Fruit fly (Drosophila melanogaster): ENCODE results near the gene CG10657.

Gene CG10657

DNA sequence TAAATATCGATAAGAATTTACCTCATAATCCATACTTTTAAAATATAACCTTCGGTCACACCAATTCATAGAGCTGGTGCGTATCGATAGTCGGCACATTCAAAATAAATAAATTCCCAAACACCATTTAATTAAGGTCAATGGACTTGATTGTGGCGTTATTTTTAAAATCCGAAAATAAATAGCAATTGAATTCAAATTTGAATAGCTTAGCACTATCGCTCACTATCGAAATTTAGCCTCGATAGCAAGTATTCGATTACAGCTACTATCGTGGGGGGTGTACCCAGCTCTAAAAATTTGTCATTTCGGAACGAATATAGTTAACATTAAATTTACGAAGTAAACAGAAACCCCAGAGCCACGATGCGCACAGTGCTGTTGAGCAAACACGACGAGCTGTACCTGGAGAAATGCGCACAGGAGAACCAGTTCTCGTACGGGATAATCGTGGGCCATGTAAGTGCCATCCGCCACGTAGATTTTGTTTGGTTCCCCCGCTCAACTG, 25.5 kb downstream of the CG10657 start, which contains the start of gene CG10616:
TSS of gene CG10616 (plus strand) at position 258 of the 508 bp plus-strand sequence.
- peak; percentile 15 for TF ChIP-seq bab1 (GFP tag; optimal IDR thresholded peaks at IDR 0.05)
- TF ChIP-seq Crg-1 (GFP tag; optimal IDR thresholded peaks at IDR 0.05) = no peak

DNA sequence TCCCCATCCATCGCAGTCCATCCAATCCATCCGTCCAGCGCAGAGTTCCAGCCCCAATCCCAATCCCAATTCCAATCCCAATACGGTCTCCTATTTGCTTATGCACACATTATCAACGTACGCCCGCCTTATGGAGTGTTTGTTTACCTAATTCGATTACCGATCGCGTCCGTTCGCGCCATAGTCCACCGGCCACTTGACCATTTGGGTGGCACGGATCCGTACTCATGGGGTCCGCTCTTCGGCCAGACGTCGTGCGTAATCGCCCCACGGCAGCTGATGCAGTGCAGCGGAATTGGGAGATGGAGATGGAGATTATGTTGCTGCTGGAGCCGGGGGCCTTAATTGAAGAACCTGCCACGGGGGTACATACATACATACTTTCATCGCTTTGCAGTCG, 26.5 kb downstream of the CG10657 start:
- no peak for TF ChIP-seq CG1620 (GFP tag; optimal IDR thresholded peaks at IDR 0.05)
- TF ChIP-seq Mnt (GFP tag; optimal IDR thresholded peaks at IDR 0.05) = no peak
- TF ChIP-seq cic (GFP tag; optimal IDR thresholded peaks at IDR 0.05) = no peak
- TF ChIP-seq Crg-1 (GFP tag; optimal IDR thresholded peaks at IDR 0.05) = no peak
- no peak for TF ChIP-seq toe (GFP tag; optimal IDR thresholded peaks at IDR 0.05)
- TF ChIP-seq cnc (optimal IDR thresholded peaks at IDR 0.05) = no peak
- no peak for TF ChIP-seq CG33017 (tag; optimal IDR thresholded peaks at IDR 0.05)
- TF ChIP-seq ovo (GFP tag; optimal IDR thresholded peaks at IDR 0.05) = no peak
- no peak for TF ChIP-seq Hr96 (GFP tag; optimal IDR thresholded peaks at IDR 0.05)
- TF ChIP-seq CG7101 (tag; optimal IDR thresholded peaks at IDR 0.05) = no peak
- TF ChIP-seq pad (GFP tag; optimal IDR thresholded peaks at IDR 0.05) = no peak
- no peak for TF ChIP-seq bab1 (GFP tag; optimal IDR thresholded peaks at IDR 0.05)
- no peak for TF ChIP-seq CG7045 (GFP tag; optimal IDR thresholded peaks at IDR 0.05)
- no peak for TF ChIP-seq Clk (GFP tag; optimal IDR thresholded peaks at IDR 0.05)

DNA sequence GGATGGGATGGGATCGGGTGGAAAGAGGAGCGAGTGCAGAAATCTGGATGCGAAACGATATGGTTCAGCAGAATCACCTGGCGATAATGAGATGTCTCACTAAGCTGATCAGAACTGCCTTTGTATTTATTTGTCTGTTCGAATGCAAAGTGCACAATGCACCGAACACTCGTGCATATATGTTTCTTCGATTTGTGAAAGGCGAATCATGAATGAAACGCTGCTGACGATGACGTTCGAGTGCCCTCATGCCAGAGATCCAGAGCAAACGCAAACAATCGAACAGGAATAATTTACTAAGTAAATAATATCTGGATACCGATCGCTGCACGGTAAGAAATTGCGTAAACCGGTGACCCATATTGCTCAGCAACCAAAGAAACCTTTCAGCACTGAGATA, 27.3 kb downstream of the CG10657 start, which contains the start of gene CG32102:
TSS of gene CG32102 (minus strand) at position 101 of the 400 bp plus-strand sequence.
- TF ChIP-seq CG7101 (tag; optimal IDR thresholded peaks at IDR 0.05) (no peak), Hr96 (GFP tag; optimal IDR thresholded peaks at IDR 0.05) (no peak), CG14711 (tag; optimal IDR thresholded peaks at IDR 0.05) (no peak), Crg-1 (GFP tag; optimal IDR thresholded peaks at IDR 0.05) (no peak), CG1620 (GFP tag; optimal IDR thresholded peaks at IDR 0.05) (no peak), CG5204 (GFP tag; optimal IDR thresholded peaks at IDR 0.05) (no peak), toe (GFP tag; optimal IDR thresholded peaks at IDR 0.05) (no peak), kay (GFP tag; ENCODE audit: borderline replicate concordance) (no peak), CG33017 (tag; optimal IDR thresholded peaks at IDR 0.05) (no peak), Mnt (GFP tag; optimal IDR thresholded peaks at IDR 0.05) (no peak), cic (GFP tag; optimal IDR thresholded peaks at IDR 0.05) (no peak), Clk (GFP tag; optimal IDR thresholded peaks at IDR 0.05) (no peak)

DNA sequence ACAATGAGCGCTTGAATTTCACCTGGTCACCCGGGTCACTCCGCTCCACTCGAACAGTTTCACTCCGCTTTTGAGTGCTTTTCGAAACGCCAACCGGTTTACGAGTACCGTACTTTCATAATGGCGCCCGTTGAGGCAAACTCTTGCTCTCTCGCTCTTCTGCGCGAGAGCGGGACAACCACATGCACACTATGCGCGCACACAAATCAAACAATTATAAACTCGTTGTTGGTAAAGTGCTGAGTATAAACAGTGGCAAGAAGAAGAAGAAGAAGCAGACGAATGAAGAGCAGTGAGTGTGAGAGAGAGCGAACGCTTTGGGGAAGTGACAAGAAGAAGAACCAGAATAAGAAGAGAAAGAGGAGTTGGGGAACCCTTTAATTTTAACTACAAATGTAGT, 29.0 kb downstream of the CG10657 start, which contains the start of gene eyg:
TSS of gene eyg (minus strand) at position 6 of the 400 bp plus-strand sequence.
- TF ChIP-seq CG7101 (tag; optimal IDR thresholded peaks at IDR 0.05) (no peak), CG11617 (GFP tag; optimal IDR thresholded peaks at IDR 0.05) (no peak), pad (GFP tag; optimal IDR thresholded peaks at IDR 0.05) (peak; percentile 79), Clk (GFP tag; optimal IDR thresholded peaks at IDR 0.05) (no peak), ovo (GFP tag; optimal IDR thresholded peaks at IDR 0.05) (peak; percentile 52), tj (GFP tag; optimal IDR thresholded peaks at IDR 0.05) (peak; percentile 72), toe (GFP tag; optimal IDR thresholded peaks at IDR 0.05) (peak; percentile 84), CG33017 (tag; optimal IDR thresholded peaks at IDR 0.05) (no peak), cic (GFP tag; optimal IDR thresholded peaks at IDR 0.05) (no peak), CG7045 (GFP tag; optimal IDR thresholded peaks at IDR 0.05) (no peak), Hr96 (GFP tag; optimal IDR thresholded peaks at IDR 0.05) (no peak), CG1620 (GFP tag; optimal IDR thresholded peaks at IDR 0.05) (no peak), kay (GFP tag; ENCODE audit: borderline replicate concordance) (no peak), Mnt (GFP tag; optimal IDR thresholded peaks at IDR 0.05) (peak; percentile 2), cnc (optimal IDR thresholded peaks at IDR 0.05) (no peak), Crg-1 (GFP tag; optimal IDR thresholded peaks at IDR 0.05) (no peak), bab1 (GFP tag; optimal IDR thresholded peaks at IDR 0.05) (no peak), CG14711 (tag; optimal IDR thresholded peaks at IDR 0.05) (no peak)

DNA sequence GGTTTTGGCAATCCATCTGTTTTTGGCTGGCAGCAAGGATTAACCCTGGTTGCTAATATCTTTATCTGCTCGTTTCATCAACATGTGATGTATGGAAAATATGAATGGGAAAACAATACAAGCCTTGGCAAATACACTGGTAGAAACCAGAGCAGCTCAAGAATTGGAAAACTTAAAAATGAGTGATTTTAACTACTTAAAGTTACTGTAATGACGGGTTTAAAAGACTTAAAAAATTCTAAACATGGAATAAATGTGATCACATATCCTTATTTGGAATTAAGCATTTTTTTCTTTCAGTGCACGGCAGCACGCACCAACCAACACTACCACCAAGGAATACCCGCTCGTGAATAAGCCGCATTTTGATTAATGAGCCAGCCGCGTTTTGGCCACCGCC, 31.8 kb downstream of the CG10657 start:
- TF ChIP-seq CG12768 (GFP tag; optimal IDR thresholded peaks at IDR 0.05) = no peak
- TF ChIP-seq CG1620 (GFP tag; optimal IDR thresholded peaks at IDR 0.05) = no peak
- no peak for TF ChIP-seq bab1 (GFP tag; optimal IDR thresholded peaks at IDR 0.05)
- TF ChIP-seq Hr96 (GFP tag; optimal IDR thresholded peaks at IDR 0.05) = no peak
- no peak for TF ChIP-seq Crg-1 (GFP tag; optimal IDR thresholded peaks at IDR 0.05)
- no peak for TF ChIP-seq ovo (GFP tag; optimal IDR thresholded peaks at IDR 0.05)
- TF ChIP-seq tj (GFP tag; optimal IDR thresholded peaks at IDR 0.05) = no peak

DNA sequence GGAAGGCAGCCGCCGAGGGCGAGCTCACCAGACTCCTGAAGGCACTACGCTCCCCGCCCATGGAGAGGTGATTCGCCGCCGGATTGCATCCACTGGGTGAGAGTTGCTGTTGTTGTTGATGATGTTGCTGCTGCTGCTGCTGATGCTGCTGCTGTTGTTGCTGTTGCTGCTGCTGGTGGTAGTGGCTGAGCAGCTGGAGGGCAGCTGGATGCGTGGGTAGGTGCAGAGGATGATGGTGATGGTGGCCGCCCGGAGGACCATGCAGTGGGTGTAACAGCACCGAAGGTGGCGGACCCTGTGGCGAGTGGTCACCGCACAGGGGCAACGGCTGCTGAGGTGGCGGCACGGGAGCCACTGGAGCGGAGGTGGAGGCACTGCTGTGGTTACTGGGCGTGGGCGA, 33.4 kb downstream of the CG10657 start:
- TF ChIP-seq kay (GFP tag; ENCODE audit: borderline replicate concordance) (no peak), CG1620 (GFP tag; optimal IDR thresholded peaks at IDR 0.05) (no peak), Mnt (GFP tag; optimal IDR thresholded peaks at IDR 0.05) (no peak), tj (GFP tag; optimal IDR thresholded peaks at IDR 0.05) (no peak), CG5204 (GFP tag; optimal IDR thresholded peaks at IDR 0.05) (no peak), CG11617 (GFP tag; optimal IDR thresholded peaks at IDR 0.05) (no peak), Hr96 (GFP tag; optimal IDR thresholded peaks at IDR 0.05) (no peak), cic (GFP tag; optimal IDR thresholded peaks at IDR 0.05) (no peak), CG7045 (GFP tag; optimal IDR thresholded peaks at IDR 0.05) (no peak), CG33017 (tag; optimal IDR thresholded peaks at IDR 0.05) (no peak), CG7101 (tag; optimal IDR thresholded peaks at IDR 0.05) (no peak), Crg-1 (GFP tag; optimal IDR thresholded peaks at IDR 0.05) (no peak)

DNA sequence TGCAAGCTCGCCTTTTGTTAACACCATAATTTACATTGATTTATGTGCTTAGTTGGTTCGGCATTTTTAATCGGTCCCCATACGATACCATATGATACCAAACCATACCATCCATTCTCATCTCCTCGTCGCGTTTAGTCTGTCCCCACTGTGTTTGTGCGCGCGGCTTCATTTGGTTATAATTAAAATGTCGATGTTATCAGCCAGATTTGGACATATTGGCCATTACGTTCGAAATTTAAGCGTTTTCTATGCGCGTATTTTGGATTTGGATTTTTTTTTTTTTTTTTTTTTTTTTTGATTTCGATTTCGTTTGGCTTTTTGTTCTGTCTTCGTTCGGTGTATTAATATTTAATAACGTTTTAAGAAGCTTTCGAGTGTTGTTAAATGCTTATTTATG, 35.1 kb downstream of the CG10657 start:
- TF ChIP-seq pad (GFP tag; optimal IDR thresholded peaks at IDR 0.05) (no peak), tj (GFP tag; optimal IDR thresholded peaks at IDR 0.05) (no peak), toe (GFP tag; optimal IDR thresholded peaks at IDR 0.05) (no peak), CG14711 (tag; optimal IDR thresholded peaks at IDR 0.05) (no peak), cic (GFP tag; optimal IDR thresholded peaks at IDR 0.05) (no peak), Mnt (GFP tag; optimal IDR thresholded peaks at IDR 0.05) (no peak), Clk (GFP tag; optimal IDR thresholded peaks at IDR 0.05) (no peak), CG11617 (GFP tag; optimal IDR thresholded peaks at IDR 0.05) (no peak), Hr96 (GFP tag; optimal IDR thresholded peaks at IDR 0.05) (no peak), CG33017 (tag; optimal IDR thresholded peaks at IDR 0.05) (no peak), bab1 (GFP tag; optimal IDR thresholded peaks at IDR 0.05) (no peak), CG7045 (GFP tag; optimal IDR thresholded peaks at IDR 0.05) (no peak), CG5204 (GFP tag; optimal IDR thresholded peaks at IDR 0.05) (no peak), cnc (optimal IDR thresholded peaks at IDR 0.05) (no peak), CG7101 (tag; optimal IDR thresholded peaks at IDR 0.05) (no peak), CG12768 (GFP tag; optimal IDR thresholded peaks at IDR 0.05) (no peak), Crg-1 (GFP tag; optimal IDR thresholded peaks at IDR 0.05) (no peak), kay (GFP tag; ENCODE audit: borderline replicate concordance) (no peak)
